Worm (Caenorhabditis elegans): ENCODE results near the gene col-71.

Gene col-71

ce11 chrII:3481584-3481983 is 20.8 kb downstream of the col-71 start, which contains the start of gene Y49F6B.8:
TSS of gene Y49F6B.8 (minus strand) at chrII:3481684.
- TF ChIP-seq tbx-11 (GFP tag; IDR thresholded peaks at IDR 0.05): no peak
- TF ChIP-seq scrt-1 (GFP tag; IDR thresholded peaks at IDR 0.05): no peak
- no peak for TF ChIP-seq tbx-37 (GFP tag; conservative IDR thresholded peaks at IDR 0.05)
- TF ChIP-seq ceh-36 (tag; optimal IDR thresholded peaks at IDR 0.05): no peak
- no peak for TF ChIP-seq pes-1 (GFP tag; IDR thresholded peaks at IDR 0.05)
- no peak for TF ChIP-seq ceh-13 (GFP tag; optimal IDR thresholded peaks at IDR 0.05)
- TF ChIP-seq ets-7 (tag; optimal IDR thresholded peaks at IDR 0.05): no peak
- no peak for TF ChIP-seq hmg-4 (GFP tag; optimal IDR thresholded peaks at IDR 0.05)
- no peak for TF ChIP-seq sea-1 (GFP tag; conservative IDR thresholded peaks at IDR 0.05)
- TF ChIP-seq hmbx-1 (tag; optimal IDR thresholded peaks at IDR 0.05): no peak
- TF ChIP-seq hnd-1 (tag; optimal IDR thresholded peaks at IDR 0.05): no peak
- TF ChIP-seq B0310.2 (tag; optimal IDR thresholded peaks at IDR 0.05): no peak
- no peak for TF ChIP-seq tra-4 (tag; optimal IDR thresholded peaks at IDR 0.05)
- no peak for TF ChIP-seq ama-1 (optimal IDR thresholded peaks at IDR 0.05)
- TF ChIP-seq aly-1 (tag; optimal IDR thresholded peaks at IDR 0.05): no peak
- TF ChIP-seq flt-1 (GFP tag; IDR thresholded peaks at IDR 0.05): no peak
- no peak for TF ChIP-seq F13C5.2 (tag; optimal IDR thresholded peaks at IDR 0.05)

- no peak for TF ChIP-seq sea-1 (GFP tag; conservative IDR thresholded peaks at IDR 0.05)
- TF ChIP-seq hnd-1 (tag; optimal IDR thresholded peaks at IDR 0.05): no peak
- TF ChIP-seq ets-7 (tag; optimal IDR thresholded peaks at IDR 0.05): no peak
- TF ChIP-seq ceh-36 (tag; optimal IDR thresholded peaks at IDR 0.05): no peak
- no peak for TF ChIP-seq tbx-37 (GFP tag; conservative IDR thresholded peaks at IDR 0.05)
- TF ChIP-seq tbx-11 (GFP tag; IDR thresholded peaks at IDR 0.05): no peak
- no peak for TF ChIP-seq ama-1 (optimal IDR thresholded peaks at IDR 0.05)
- no peak for TF ChIP-seq pes-1 (GFP tag; IDR thresholded peaks at IDR 0.05)
- TF ChIP-seq B0310.2 (tag; optimal IDR thresholded peaks at IDR 0.05): no peak
- TF ChIP-seq flt-1 (GFP tag; IDR thresholded peaks at IDR 0.05): no peak
- no peak for TF ChIP-seq aly-1 (tag; optimal IDR thresholded peaks at IDR 0.05)
- TF ChIP-seq hmbx-1 (tag; optimal IDR thresholded peaks at IDR 0.05): no peak
- TF ChIP-seq ceh-13 (GFP tag; optimal IDR thresholded peaks at IDR 0.05): no peak
- TF ChIP-seq hmg-4 (GFP tag; optimal IDR thresholded peaks at IDR 0.05): no peak
- no peak for TF ChIP-seq tra-4 (tag; optimal IDR thresholded peaks at IDR 0.05)
- TF ChIP-seq F13C5.2 (tag; optimal IDR thresholded peaks at IDR 0.05): no peak
- TF ChIP-seq scrt-1 (GFP tag; IDR thresholded peaks at IDR 0.05): no peak
These were observed 25.2 kb downstream of the col-71 start, which contains the start of gene fbxb-104 for ce11 chrII:3477171-3477570. TSS of gene fbxb-104 (minus strand) at chrII:3477271.

ce11 chrII:3476536-3476935 is 25.8 kb downstream of the col-71 start:
- TF ChIP-seq ceh-36 (tag; optimal IDR thresholded peaks at IDR 0.05): peak; percentile 71
- TF ChIP-seq hmg-4 (GFP tag; optimal IDR thresholded peaks at IDR 0.05): no peak
- TF ChIP-seq tra-4 (tag; optimal IDR thresholded peaks at IDR 0.05): no peak
- TF ChIP-seq pes-1 (GFP tag; IDR thresholded peaks at IDR 0.05): no peak
- no peak for TF ChIP-seq hnd-1 (tag; optimal IDR thresholded peaks at IDR 0.05)
- no peak for TF ChIP-seq ceh-13 (GFP tag; optimal IDR thresholded peaks at IDR 0.05)
- no peak for TF ChIP-seq ama-1 (optimal IDR thresholded peaks at IDR 0.05)

- TF ChIP-seq ama-1 (optimal IDR thresholded peaks at IDR 0.05): no peak
- TF ChIP-seq pes-1 (GFP tag; IDR thresholded peaks at IDR 0.05): no peak
- TF ChIP-seq aly-1 (tag; optimal IDR thresholded peaks at IDR 0.05): no peak
- TF ChIP-seq ets-7 (tag; optimal IDR thresholded peaks at IDR 0.05): no peak
- TF ChIP-seq tra-4 (tag; optimal IDR thresholded peaks at IDR 0.05): no peak
- TF ChIP-seq F13C5.2 (tag; optimal IDR thresholded peaks at IDR 0.05): no peak
- no peak for TF ChIP-seq ceh-36 (tag; optimal IDR thresholded peaks at IDR 0.05)
- TF ChIP-seq B0310.2 (tag; optimal IDR thresholded peaks at IDR 0.05): no peak
- no peak for TF ChIP-seq ceh-13 (GFP tag; optimal IDR thresholded peaks at IDR 0.05)
- TF ChIP-seq hmbx-1 (tag; optimal IDR thresholded peaks at IDR 0.05): no peak
- no peak for TF ChIP-seq hmg-4 (GFP tag; optimal IDR thresholded peaks at IDR 0.05)
These were observed 28.6 kb downstream of the col-71 start, which contains the start of gene sdz-32 for ce11 chrII:3473744-3474143. TSS of gene sdz-32 (plus strand) at chrII:3474044.

- TF ChIP-seq tbx-11 (GFP tag; IDR thresholded peaks at IDR 0.05): no peak
- no peak for TF ChIP-seq hmbx-1 (tag; optimal IDR thresholded peaks at IDR 0.05)
- TF ChIP-seq flt-1 (GFP tag; IDR thresholded peaks at IDR 0.05): no peak
- TF ChIP-seq hnd-1 (tag; optimal IDR thresholded peaks at IDR 0.05): no peak
- TF ChIP-seq hmg-4 (GFP tag; optimal IDR thresholded peaks at IDR 0.05): no peak
- TF ChIP-seq ama-1 (optimal IDR thresholded peaks at IDR 0.05): no peak
- no peak for TF ChIP-seq F13C5.2 (tag; optimal IDR thresholded peaks at IDR 0.05)
- TF ChIP-seq tbx-37 (GFP tag; conservative IDR thresholded peaks at IDR 0.05): no peak
- no peak for TF ChIP-seq ceh-36 (tag; optimal IDR thresholded peaks at IDR 0.05)
- no peak for TF ChIP-seq pes-1 (GFP tag; IDR thresholded peaks at IDR 0.05)
- TF ChIP-seq aly-1 (tag; optimal IDR thresholded peaks at IDR 0.05): no peak
- no peak for TF ChIP-seq ceh-13 (GFP tag; optimal IDR thresholded peaks at IDR 0.05)
- no peak for TF ChIP-seq B0310.2 (tag; optimal IDR thresholded peaks at IDR 0.05)
- no peak for TF ChIP-seq sea-1 (GFP tag; conservative IDR thresholded peaks at IDR 0.05)
- TF ChIP-seq tra-4 (tag; optimal IDR thresholded peaks at IDR 0.05): no peak
- TF ChIP-seq ets-7 (tag; optimal IDR thresholded peaks at IDR 0.05): no peak
- TF ChIP-seq scrt-1 (GFP tag; IDR thresholded peaks at IDR 0.05): no peak
These were observed 29.6 kb downstream of the col-71 start, which contains the start of gene Y49F6B.6 for ce11 chrII:3472817-3473216. TSS of gene Y49F6B.6 (plus strand) at chrII:3473117.

ce11 chrII:3472316-3472715 is 30.1 kb downstream of the col-71 start, which contains the start of gene Y49F6B.12:
TSS of gene Y49F6B.12 (minus strand) at chrII:3472416.
- TF ChIP-seq pes-1 (GFP tag; IDR thresholded peaks at IDR 0.05): no peak
- no peak for TF ChIP-seq ama-1 (optimal IDR thresholded peaks at IDR 0.05)
- no peak for TF ChIP-seq ceh-36 (tag; optimal IDR thresholded peaks at IDR 0.05)
- no peak for TF ChIP-seq hmbx-1 (tag; optimal IDR thresholded peaks at IDR 0.05)
- no peak for TF ChIP-seq ceh-13 (GFP tag; optimal IDR thresholded peaks at IDR 0.05)
- no peak for TF ChIP-seq B0310.2 (tag; optimal IDR thresholded peaks at IDR 0.05)
- no peak for TF ChIP-seq F13C5.2 (tag; optimal IDR thresholded peaks at IDR 0.05)
- no peak for TF ChIP-seq ets-7 (tag; optimal IDR thresholded peaks at IDR 0.05)
- no peak for TF ChIP-seq aly-1 (tag; optimal IDR thresholded peaks at IDR 0.05)
- no peak for TF ChIP-seq sea-1 (GFP tag; conservative IDR thresholded peaks at IDR 0.05)
- TF ChIP-seq tbx-11 (GFP tag; IDR thresholded peaks at IDR 0.05): no peak
- TF ChIP-seq tbx-37 (GFP tag; conservative IDR thresholded peaks at IDR 0.05): no peak
- no peak for TF ChIP-seq hnd-1 (tag; optimal IDR thresholded peaks at IDR 0.05)
- no peak for TF ChIP-seq hmg-4 (GFP tag; optimal IDR thresholded peaks at IDR 0.05)
- TF ChIP-seq tra-4 (tag; optimal IDR thresholded peaks at IDR 0.05): no peak
- no peak for TF ChIP-seq scrt-1 (GFP tag; IDR thresholded peaks at IDR 0.05)
- TF ChIP-seq flt-1 (GFP tag; IDR thresholded peaks at IDR 0.05): no peak

- TF ChIP-seq B0310.2 (tag; optimal IDR thresholded peaks at IDR 0.05) (no peak), tbx-11 (GFP tag; IDR thresholded peaks at IDR 0.05) (no peak), sea-1 (GFP tag; conservative IDR thresholded peaks at IDR 0.05) (no peak), flt-1 (GFP tag; IDR thresholded peaks at IDR 0.05) (no peak), pes-1 (GFP tag; IDR thresholded peaks at IDR 0.05) (no peak), ceh-36 (tag; optimal IDR thresholded peaks at IDR 0.05) (no peak), hmg-4 (GFP tag; optimal IDR thresholded peaks at IDR 0.05) (no peak), F13C5.2 (tag; optimal IDR thresholded peaks at IDR 0.05) (no peak), tbx-37 (GFP tag; conservative IDR thresholded peaks at IDR 0.05) (no peak), ceh-13 (GFP tag; optimal IDR thresholded peaks at IDR 0.05) (no peak)
These were observed 30.8 kb downstream of the col-71 start, which contains the start of gene Y49F6B.13 for ce11 chrII:3471603-3472002. TSS of gene Y49F6B.13 (minus strand) at chrII:3471703.

All from whole organism, early embryonic.